Worm (Caenorhabditis elegans) whole organism, early embryonic: Measurements from ENCODE around the gene cgh-1.

Experiments used
- B0310.2 ChIP-seq: sonication (generic microtip); optimal IDR thresholded peaks from 2 replicates; lab custom pipeline; 2016; ENCODE audit warnings: mild to moderate bottlenecking, missing genetic modification characterization, missing compliant biosample characterization
- aly-1 ChIP-seq: sonication (generic microtip); optimal IDR thresholded peaks from 2 replicates; lab custom pipeline; 2016; ENCODE audit warnings: missing genetic modification characterization, missing compliant biosample characterization
- ama-1 ChIP-seq: fragments of 150-350 bp; optimal IDR thresholded peaks from 2 replicates; lab custom pipeline; 2014
- ceh-36 ChIP-seq: sonication (generic microtip); optimal IDR thresholded peaks from 2 replicates; lab custom pipeline; 2016; ENCODE audit warnings: missing genetic modification characterization, inconsistent platforms, missing compliant biosample characterization
- ets-7 ChIP-seq: sonication (generic microtip); optimal IDR thresholded peaks from 2 replicates; lab custom pipeline; 2016; ENCODE audit warnings: missing genotype, missing genetic modification characterization, missing compliant biosample characterization
- flt-1 ChIP-seq: fragments of 200-800 bp; sonication (Bioruptor generic); IDR thresholded peaks from 2 replicates; pipeline ENCODE4 v1.3.6; 2022; ENCODE audit warnings: missing genetic modification characterization, missing compliant biosample characterization
- hnd-1 ChIP-seq: sonication (generic microtip); optimal IDR thresholded peaks from 2 replicates; lab custom pipeline; 2016; ENCODE audit warnings: missing genetic modification characterization, missing compliant biosample characterization
- pes-1 ChIP-seq: fragments of 200-800 bp; sonication (Bioruptor generic); IDR thresholded peaks from 2 replicates; pipeline ENCODE4 v1.3.6; 2022; ENCODE audit warnings: missing genetic modification reagents, missing genetic modification characterization, missing compliant biosample characterization
- scrt-1 ChIP-seq: fragments of 200-800 bp; sonication (Bioruptor generic); IDR thresholded peaks from 2 replicates; pipeline ENCODE4 v1.3.6; 2022; ENCODE audit warnings: missing genetic modification characterization, missing compliant biosample characterization
- tbx-11 ChIP-seq: fragments of 200-800 bp; sonication (Bioruptor generic); IDR thresholded peaks from 2 replicates; pipeline ENCODE4 v1.3.6; 2022; ENCODE audit warnings: missing genetic modification characterization, missing compliant biosample characterization
- tbx-37 ChIP-seq: fragments of 200-800 bp; sonication (Bioruptor generic); conservative IDR thresholded peaks from 2 replicates; pipeline ENCODE4 v1.3.6; 2022; ENCODE audit warnings: missing genetic modification reagents, missing genetic modification characterization, missing compliant biosample characterization
- tra-4 ChIP-seq: sonication (generic microtip); optimal IDR thresholded peaks from 2 replicates; lab custom pipeline; 2017; ENCODE audit warnings: missing genetic modification characterization, missing compliant biosample characterization

DNA sequence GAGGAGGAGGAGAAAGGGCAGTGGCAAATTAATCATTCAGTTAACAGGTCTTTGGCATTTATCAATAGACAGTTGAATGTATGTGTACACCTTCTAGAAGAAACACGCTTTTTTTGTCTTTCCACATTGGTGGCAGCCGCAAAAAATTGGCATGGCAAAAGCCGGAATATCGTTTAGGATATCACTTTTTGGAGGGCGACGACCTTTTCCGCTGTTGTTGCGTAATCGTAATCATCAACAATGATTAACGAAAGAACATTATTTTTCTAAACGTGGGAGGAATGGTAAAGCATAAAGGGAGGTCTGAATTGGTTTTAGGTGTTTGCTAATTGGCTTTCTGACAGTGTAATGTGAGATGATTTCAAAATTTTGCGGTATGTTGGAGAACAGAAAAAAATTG is 5.7 kb downstream of the cgh-1 start:
- TF ChIP-seq ceh-36 (tag; lab: Kevin White, UChicago) (no peak), ama-1 (no peak), tbx-11 (no peak), pes-1 (GFP tag; lab: Robert Waterston, UW) (no peak), aly-1 (tag; lab: Kevin White, UChicago) (no peak), scrt-1 (GFP tag; lab: Robert Waterston, UW) (no peak), flt-1 (GFP tag; lab: Robert Waterston, UW) (no peak), tbx-37 (no peak), hnd-1 (tag; lab: Kevin White, UChicago) (no peak), B0310.2 (tag; lab: Kevin White, UChicago) (no peak), tra-4 (tag; lab: Kevin White, UChicago) (no peak), ets-7 (tag; lab: Kevin White, UChicago) (no peak)
